Worm (Caenorhabditis elegans) whole organism, L2 larva: ENCODE data around the gene Y49A10A.2.

Source experiments
- C34F6.9 ChIP-seq: fragments of 150-350 bp; optimal IDR thresholded peaks from 2 replicates; lab custom pipeline; 2014; ENCODE audit warnings: missing biosample characterization, missing genetic modification characterization
- F13H6.1 ChIP-seq: sonication (generic microtip); optimal IDR thresholded peaks from 2 replicates; lab custom pipeline; 2016; ENCODE audit warnings: missing genetic modification characterization, missing compliant biosample characterization
- R02D3.7 ChIP-seq: fragments of 150-350 bp; optimal IDR thresholded peaks from 2 replicates; lab custom pipeline; 2014; ENCODE audit warnings: missing biosample characterization, missing genetic modification characterization
- Y55F3AM.14 ChIP-seq: fragments of 200-800 bp; sonication (Bioruptor generic); optimal IDR thresholded peaks from 2 replicates; lab custom pipeline; 2018; ENCODE audit warnings: mild to moderate bottlenecking, missing genetic modification characterization, missing compliant biosample characterization
- alr-1 ChIP-seq: fragments of 150-350 bp; optimal IDR thresholded peaks from 2 replicates; lab custom pipeline; 2014; ENCODE audit warnings: missing biosample characterization, missing genetic modification characterization
- ama-1 ChIP-seq: fragments of 150-350 bp; optimal IDR thresholded peaks from 2 replicates; lab custom pipeline; 2018; ENCODE audit warnings: inconsistent platforms
- blmp-1 ChIP-seq: sonication (generic microtip); optimal IDR thresholded peaks from 2 replicates; lab custom pipeline; 2017; ENCODE audit warnings: missing genetic modification characterization, mild to moderate bottlenecking, missing compliant biosample characterization, antibody characterized with exemption, moderate library complexity; ENCODE audit not compliant: insufficient read depth
- ceh-16 ChIP-seq: fragments of 150-350 bp; optimal IDR thresholded peaks from 2 replicates; lab custom pipeline; 2014; ENCODE audit warnings: missing biosample characterization, missing genetic modification characterization
- ceh-82 ChIP-seq: fragments of 150-350 bp; optimal IDR thresholded peaks from 2 replicates; lab custom pipeline; 2014; ENCODE audit warnings: missing biosample characterization, missing genetic modification characterization
- crh-2 ChIP-seq: sonication (generic microtip); optimal IDR thresholded peaks from 2 replicates; lab custom pipeline; 2017; ENCODE audit warnings: missing biosample characterization, missing genetic modification characterization
- dmd-4 ChIP-seq: sonication (generic microtip); optimal IDR thresholded peaks from 2 replicates; lab custom pipeline; 2017; ENCODE audit warnings: missing biosample characterization, missing genetic modification characterization
- egl-27 ChIP-seq: sonication (generic microtip); optimal IDR thresholded peaks from 3 replicates; lab custom pipeline; 2017; ENCODE audit warnings: missing biosample characterization, missing genetic modification reagents, missing genetic modification characterization
- fos-1 ChIP-seq: fragments of 150-350 bp; optimal IDR thresholded peaks from 2 replicates; lab custom pipeline; 2014; ENCODE audit warnings: missing biosample characterization, missing genetic modification characterization
- gmeb-1 ChIP-seq: fragments of 150-350 bp; optimal IDR thresholded peaks from 2 replicates; lab custom pipeline; 2014; ENCODE audit warnings: missing biosample characterization, missing genetic modification characterization
- lin-11 ChIP-seq: fragments of 150-350 bp; sonication (generic microtip); optimal IDR thresholded peaks from 2 replicates; lab custom pipeline; 2014; ENCODE audit warnings: missing biosample characterization, missing genetic modification characterization, inconsistent platforms, mixed read lengths
- lin-13 ChIP-seq: fragments of 150-350 bp; optimal IDR thresholded peaks from 2 replicates; lab custom pipeline; 2014; ENCODE audit warnings: missing biosample characterization, missing genetic modification reagents, missing genetic modification characterization
- lin-39 ChIP-seq: fragments of 150-350 bp; optimal IDR thresholded peaks from 2 replicates; lab custom pipeline; 2014; ENCODE audit warnings: missing biosample characterization, missing genetic modification reagents, missing genetic modification characterization
- lsy-2 ChIP-seq, 2 experiments: fragments of 150-350 bp in 1 of 2; sonication (generic microtip) in 1 of 2; optimal IDR thresholded peaks; 2 replicates each; lab custom pipeline; 2014 to 2017; ENCODE audit warnings: missing biosample characterization in 2 of 2, missing genetic modification characterization in 2 of 2
- mab-5 ChIP-seq: fragments of 150-350 bp; optimal IDR thresholded peaks from 2 replicates; lab custom pipeline; 2014; ENCODE audit warnings: missing biosample characterization, missing genetic modification characterization
- mbf-1 ChIP-seq: sonication (generic microtip); optimal IDR thresholded peaks from 2 replicates; lab custom pipeline; 2017; ENCODE audit warnings: missing biosample characterization, missing genetic modification characterization
- nhr-10 ChIP-seq: sonication (generic microtip); optimal IDR thresholded peaks from 2 replicates; lab custom pipeline; 2017; ENCODE audit warnings: missing biosample characterization, missing genetic modification characterization
- nhr-12 ChIP-seq: fragments of 150-350 bp; optimal IDR thresholded peaks from 2 replicates; lab custom pipeline; 2014; ENCODE audit warnings: missing biosample characterization, missing genetic modification characterization
- nhr-129 ChIP-seq: fragments of 150-350 bp; optimal IDR thresholded peaks from 2 replicates; lab custom pipeline; 2014; ENCODE audit warnings: missing biosample characterization, missing genetic modification characterization
- nhr-21 ChIP-seq: fragments of 150-350 bp; optimal IDR thresholded peaks from 2 replicates; lab custom pipeline; 2014; ENCODE audit warnings: missing biosample characterization, missing genetic modification characterization
- nhr-23 ChIP-seq: fragments of 150-350 bp; optimal IDR thresholded peaks from 2 replicates; lab custom pipeline; 2014; ENCODE audit warnings: missing biosample characterization, missing genetic modification reagents, missing genetic modification characterization
- nhr-237 ChIP-seq: fragments of 150-350 bp; optimal IDR thresholded peaks from 2 replicates; lab custom pipeline; 2014; ENCODE audit warnings: missing biosample characterization, missing genetic modification characterization
- nhr-6 ChIP-seq: fragments of 150-350 bp; optimal IDR thresholded peaks from 2 replicates; lab custom pipeline; 2014; ENCODE audit warnings: missing biosample characterization, missing genetic modification characterization
- nhr-77 ChIP-seq: fragments of 150-350 bp; optimal IDR thresholded peaks from 2 replicates; lab custom pipeline; 2014; ENCODE audit warnings: missing biosample characterization, missing genetic modification characterization
- peb-1 ChIP-seq: fragments of 150-350 bp; optimal IDR thresholded peaks from 2 replicates; lab custom pipeline; 2014; ENCODE audit warnings: missing biosample characterization, missing genetic modification characterization
- sem-4 ChIP-seq: fragments of 150-350 bp; optimal IDR thresholded peaks from 2 replicates; lab custom pipeline; 2014; ENCODE audit warnings: missing biosample characterization, missing genetic modification reagents, missing genetic modification characterization
- sma-3 ChIP-seq: sonication (generic microtip); optimal IDR thresholded peaks from 2 replicates; lab custom pipeline; 2016; ENCODE audit warnings: missing genetic modification reagents, missing genetic modification characterization, missing compliant biosample characterization
- sma-9 ChIP-seq, 2 experiments: fragments of 150-350 bp in 1 of 2; sonication (generic microtip) in 1 of 2; optimal IDR thresholded peaks; 2 replicates each; lab custom pipeline; 2014 to 2016; ENCODE audit warnings: missing genetic modification characterization in 2 of 2, mild to moderate bottlenecking in 1 of 2, missing biosample characterization in 1 of 2, missing compliant biosample characterization in 1 of 2, missing genetic modification reagents in 1 of 2, moderate library complexity in 1 of 2
- snpc-4 ChIP-seq: fragments of 150-350 bp; optimal IDR thresholded peaks from 2 replicates; lab custom pipeline; 2014; ENCODE audit warnings: missing biosample characterization, missing genetic modification characterization
- unc-39 ChIP-seq: fragments of 150-350 bp; optimal IDR thresholded peaks from 2 replicates; lab custom pipeline; 2014; ENCODE audit warnings: missing biosample characterization, missing genetic modification characterization
- unc-55 ChIP-seq: fragments of 150-350 bp; sonication (generic microtip); optimal IDR thresholded peaks from 3 replicates; lab custom pipeline; 2014; ENCODE audit warnings: missing biosample characterization, missing genetic modification reagents, missing genetic modification characterization
- unc-62 ChIP-seq: fragments of 150-350 bp; optimal IDR thresholded peaks from 2 replicates; lab custom pipeline; 2014; ENCODE audit warnings: missing biosample characterization, missing genetic modification reagents, missing genetic modification characterization
- zag-1 ChIP-seq: fragments of 150-350 bp; optimal IDR thresholded peaks from 2 replicates; lab custom pipeline; 2014; ENCODE audit warnings: missing biosample characterization, missing genetic modification characterization
- ztf-1 ChIP-seq: fragments of 200-800 bp; sonication (Bioruptor generic); conservative IDR thresholded peaks from 2 replicates; pipeline ENCODE4 v1.3.6; 2022; ENCODE audit warnings: missing genetic modification characterization, missing compliant biosample characterization
- ztf-11 ChIP-seq: sonication (generic microtip); optimal IDR thresholded peaks from 2 replicates; lab custom pipeline; 2017; ENCODE audit warnings: missing biosample characterization, missing genetic modification characterization
- ztf-4 ChIP-seq: fragments of 150-350 bp; optimal IDR thresholded peaks from 2 replicates; lab custom pipeline; 2014; ENCODE audit warnings: missing biosample characterization, missing genetic modification characterization

The Y49A10A.2 gene

DNA sequence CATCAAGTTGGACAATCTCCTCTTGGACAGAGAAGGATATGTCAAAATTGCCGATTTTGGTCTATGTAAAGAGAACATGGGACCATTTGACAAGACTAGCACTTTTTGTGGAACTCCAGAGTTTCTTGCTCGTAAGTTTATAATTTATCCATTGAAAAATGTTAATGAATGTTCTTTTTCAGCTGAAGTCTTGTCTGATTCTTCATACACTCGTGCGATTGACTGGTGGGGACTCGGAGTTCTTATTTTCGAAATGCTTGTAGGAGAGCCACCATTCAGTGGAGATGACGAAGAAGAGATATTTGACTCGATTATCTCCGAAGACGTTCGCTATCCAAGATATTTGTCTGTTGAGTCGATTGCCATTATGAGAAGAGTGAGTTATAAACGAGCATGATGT lies 28.7 kb upstream of the Y49A10A.2 start:
- TF ChIP-seq alr-1 (tag; lab: Kevin White, UChicago) (no peak), nhr-10 (no peak), nhr-21 (tag; lab: Kevin White, UChicago) (no peak), nhr-237 (tag; lab: Kevin White, UChicago) (no peak), nhr-6 (tag; lab: Kevin White, UChicago) (no peak), mbf-1 (tag; lab: Kevin White, UChicago) (no peak), crh-2 (no peak), nhr-77 (tag; lab: Kevin White, UChicago) (no peak), ceh-82 (tag; lab: Kevin White, UChicago) (no peak)

- TF ChIP-seq sma-9 (GFP tag; optimal IDR thresholded peaks at IDR 0.05; lab: Kevin White, UChicago) (no peak), sma-9 (tag; optimal IDR thresholded peaks at IDR 0.05; lab: Kevin White, UChicago) (no peak), mab-5 (tag; lab: Kevin White, UChicago) (peak; percentile 25)
These were observed 24.2 kb upstream of the Y49A10A.2 start, which contains the start of gene pkn-1 for ce11 chrX:10396509-10397292. Gene pkn-1 (plus strand): TSS chrX:10397242.

ce11 chrX:10395668-10396067 lies 23.2 kb upstream of the Y49A10A.2 start:
- TF ChIP-seq nhr-237 (tag; lab: Kevin White, UChicago) (no peak), ztf-1 (GFP tag; lab: Robert Waterston, UW) (no peak), lin-13 (GFP tag; lab: Kevin White, UChicago) (no peak), sma-9 (GFP tag; optimal IDR thresholded peaks at IDR 0.05; lab: Kevin White, UChicago) (peak; percentile 10), sma-9 (tag; optimal IDR thresholded peaks at IDR 0.05; lab: Kevin White, UChicago) (no peak), snpc-4 (tag; lab: Kevin White, UChicago) (no peak), peb-1 (tag; lab: Kevin White, UChicago) (peak; percentile 47), ama-1 (lab: Kevin White, UChicago) (no peak), gmeb-1 (peak; percentile 1), nhr-129 (peak; percentile 36), F13H6.1 (peak; percentile 6), sem-4 (no peak)

ce11 chrX:10395177-10395576 lies 22.7 kb upstream of the Y49A10A.2 start:
- no peak for TF ChIP-seq zag-1 (tag; lab: Kevin White, UChicago)
- TF ChIP-seq nhr-21 (tag; lab: Kevin White, UChicago) = no peak
- TF ChIP-seq nhr-6 (tag; lab: Kevin White, UChicago) = no peak
- no peak for TF ChIP-seq ceh-16
- TF ChIP-seq crh-2 = peak; percentile 30
- no peak for TF ChIP-seq mab-5 (tag; lab: Kevin White, UChicago)
- peak; percentile 42 for TF ChIP-seq fos-1 (tag; lab: Kevin White, UChicago)
- TF ChIP-seq sma-9 (GFP tag; optimal IDR thresholded peaks at IDR 0.05; lab: Kevin White, UChicago) = peak; percentile 46
- no peak for TF ChIP-seq sma-9 (tag; optimal IDR thresholded peaks at IDR 0.05; lab: Kevin White, UChicago)
- TF ChIP-seq ztf-1 (GFP tag; lab: Robert Waterston, UW) = no peak

DNA sequence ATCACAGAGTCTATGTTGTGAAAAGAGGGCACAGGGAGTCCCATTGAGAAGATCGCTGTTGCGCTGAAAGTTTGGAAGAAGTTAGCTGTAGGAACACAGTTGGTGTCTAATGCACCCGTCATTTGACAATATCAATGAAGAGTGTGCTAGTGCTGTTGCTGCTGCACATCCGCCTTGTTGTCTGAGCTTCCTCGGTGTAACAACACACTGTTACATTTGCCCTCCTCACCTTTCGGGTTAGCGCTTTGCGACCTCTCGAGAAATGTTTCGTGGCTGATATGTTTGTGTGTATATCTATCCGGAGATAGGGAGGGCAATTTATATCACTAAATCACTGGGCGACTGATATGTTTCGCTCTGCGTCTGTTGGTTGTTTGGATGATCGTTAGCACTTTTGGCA lies 21.8 kb upstream of the Y49A10A.2 start:
- TF ChIP-seq nhr-77 (tag; lab: Kevin White, UChicago) (no peak), lin-11 (tag; lab: Kevin White, UChicago) (no peak), sma-3 (GFP tag; lab: Kevin White, UChicago) (no peak), zag-1 (tag; lab: Kevin White, UChicago) (no peak), nhr-237 (tag; lab: Kevin White, UChicago) (no peak), nhr-129 (peak; percentile 71), ceh-16 (no peak), Y55F3AM.14 (GFP tag; lab: Kevin White, UChicago) (no peak), ztf-4 (tag; lab: Kevin White, UChicago) (no peak), dmd-4 (tag; lab: Kevin White, UChicago) (no peak), fos-1 (tag; lab: Kevin White, UChicago) (peak; percentile 49), gmeb-1 (no peak), unc-62 (GFP tag; lab: Kevin White, UChicago) (no peak), sem-4 (peak; percentile 48), unc-39 (tag; lab: Kevin White, UChicago) (no peak), peb-1 (tag; lab: Kevin White, UChicago) (no peak), F13H6.1 (peak; percentile 85), nhr-23 (tag; lab: Kevin White, UChicago) (no peak), ztf-11 (tag; lab: Kevin White, UChicago) (no peak), alr-1 (tag; lab: Kevin White, UChicago) (no peak), blmp-1 (tag; lab: Kevin White, UChicago) (no peak), lin-39 (tag; lab: Kevin White, UChicago) (no peak), egl-27 (tag; lab: Kevin White, UChicago) (no peak), unc-55 (GFP tag; lab: Kevin White, UChicago) (no peak), C34F6.9 (tag; lab: Kevin White, UChicago) (peak; percentile 30), R02D3.7 (tag; lab: Kevin White, UChicago) (no peak), nhr-21 (tag; lab: Kevin White, UChicago) (no peak), sma-9 (GFP tag; optimal IDR thresholded peaks at IDR 0.05; lab: Kevin White, UChicago) (peak; percentile 65), sma-9 (tag; optimal IDR thresholded peaks at IDR 0.05; lab: Kevin White, UChicago) (no peak), mbf-1 (tag; lab: Kevin White, UChicago) (no peak), lsy-2 (tag; optimal IDR thresholded peaks at IDR 0.05; lab: Kevin White, UChicago) (no peak), nhr-12 (tag; lab: Kevin White, UChicago) (no peak), mab-5 (tag; lab: Kevin White, UChicago) (peak; percentile 31)
